Worm (Caenorhabditis elegans) whole organism, L4/young adult: ENCODE measurements around the gene kvs-1.

Source experiments
- W03F9.2 ChIP-seq: fragments of 150-350 bp; optimal IDR thresholded peaks from 2 replicates; lab custom pipeline; 2014; ENCODE audit warnings: missing biosample characterization, missing genetic modification characterization
- dao-5 ChIP-seq: sonication (generic microtip); optimal IDR thresholded peaks from 2 replicates; lab custom pipeline; 2016; ENCODE audit warnings: missing genotype, missing genetic modification characterization, moderate library complexity, missing compliant biosample characterization
- him-1 ChIP-seq: sonication (generic microtip); optimal IDR thresholded peaks from 2 replicates; lab custom pipeline; 2016; ENCODE audit warnings: missing genotype, missing genetic modification reagents, missing genetic modification characterization, missing compliant biosample characterization

Gene kvs-1

DNA sequence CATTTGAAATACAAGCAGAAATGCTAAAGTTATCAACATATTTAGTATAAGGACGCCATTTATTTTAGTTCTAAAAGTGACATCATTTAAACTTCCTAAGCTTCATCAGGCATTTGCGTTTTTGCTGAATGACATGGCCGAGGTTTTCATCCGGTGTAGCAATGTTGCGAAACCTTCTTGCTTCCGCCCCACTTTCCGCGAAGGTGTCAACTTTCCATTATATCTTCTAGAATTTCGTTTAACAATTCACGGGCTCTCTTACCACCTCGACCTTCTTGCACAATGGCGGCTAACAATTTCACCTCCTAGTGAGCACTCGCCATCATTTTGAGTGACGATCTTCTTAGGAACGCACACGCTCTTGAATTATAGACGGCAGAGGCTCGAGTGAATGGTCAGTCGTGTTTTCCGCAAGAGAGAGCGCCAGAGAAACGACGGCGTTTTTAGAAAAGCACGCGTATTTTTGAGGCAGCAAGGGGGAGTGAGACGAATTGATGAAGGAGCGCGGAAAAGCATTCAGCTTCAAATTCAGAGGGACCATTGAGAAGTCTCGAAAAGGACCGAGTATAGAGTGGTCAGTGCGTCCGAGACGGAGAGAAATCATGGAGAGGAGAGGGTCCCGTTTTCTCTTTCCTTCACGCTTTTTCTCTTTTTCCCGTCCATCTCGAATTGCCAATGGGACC is 53.1 kb downstream of the kvs-1 start:
- TF ChIP-seq dao-5 (tag; lab: Kevin White, UChicago): no peak
- TF ChIP-seq him-1 (tag; lab: Kevin White, UChicago): peak; percentile 30

DNA sequence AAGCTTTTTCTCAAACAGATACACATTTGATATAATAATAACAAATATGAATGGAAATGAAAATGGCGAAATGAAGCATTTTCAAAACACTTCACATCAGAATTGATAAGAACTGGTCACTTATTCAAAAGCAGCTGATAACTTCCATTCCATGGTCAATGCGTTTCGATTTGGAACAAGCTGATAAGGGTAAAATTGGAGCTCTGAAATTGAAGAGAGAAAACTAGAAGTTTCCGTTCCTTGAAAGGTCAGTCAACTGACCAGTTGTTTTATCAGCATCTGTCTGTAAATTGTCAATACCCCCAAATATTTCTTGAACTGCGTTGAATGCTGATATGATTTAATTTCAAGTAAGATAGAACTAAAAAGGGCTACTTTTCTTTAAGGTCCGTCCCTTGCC is 54.6 kb downstream of the kvs-1 start:
- TF ChIP-seq dao-5 (tag; lab: Kevin White, UChicago): no peak
- no peak for TF ChIP-seq W03F9.2 (tag; lab: Kevin White, UChicago)
- no peak for TF ChIP-seq him-1 (tag; lab: Kevin White, UChicago)

DNA sequence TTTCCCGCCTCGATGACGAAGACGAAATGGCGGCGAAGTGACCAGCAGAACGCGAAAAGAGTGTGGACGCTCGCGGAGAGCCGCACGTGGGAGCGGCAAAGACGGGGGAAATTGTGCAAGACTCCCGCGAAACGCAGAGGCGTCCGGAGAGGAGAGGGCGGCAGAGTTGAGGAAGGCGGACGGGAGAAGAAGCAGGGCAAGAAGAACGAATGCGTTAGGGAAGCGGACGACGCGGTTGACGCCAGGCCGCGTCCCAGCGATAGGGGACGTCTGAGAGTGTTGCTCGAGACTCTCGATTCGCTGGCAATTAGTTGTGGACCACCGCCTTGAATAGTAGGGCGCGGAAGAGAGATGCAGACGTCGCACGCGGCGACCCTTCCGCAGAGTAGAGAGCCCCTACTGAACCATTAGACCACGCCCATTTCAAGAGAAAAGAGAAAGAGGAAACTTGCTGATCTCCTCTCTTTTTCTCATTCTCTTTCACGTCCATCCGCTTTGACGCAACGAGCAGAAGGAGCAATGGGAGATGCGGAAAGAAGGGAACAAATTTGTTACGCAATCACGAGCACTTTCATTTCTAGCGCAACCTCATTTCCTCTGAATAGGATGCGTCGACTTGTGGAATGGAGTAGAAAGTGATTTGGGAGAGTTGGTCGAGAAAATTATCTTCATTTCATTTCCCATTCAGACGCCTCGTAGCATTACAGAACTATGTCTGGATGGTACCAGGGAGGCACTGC is 55.5 kb downstream of the kvs-1 start:
- TF ChIP-seq dao-5 (tag; lab: Kevin White, UChicago): no peak
- no peak for TF ChIP-seq him-1 (tag; lab: Kevin White, UChicago)
- no peak for TF ChIP-seq W03F9.2 (tag; lab: Kevin White, UChicago)

DNA sequence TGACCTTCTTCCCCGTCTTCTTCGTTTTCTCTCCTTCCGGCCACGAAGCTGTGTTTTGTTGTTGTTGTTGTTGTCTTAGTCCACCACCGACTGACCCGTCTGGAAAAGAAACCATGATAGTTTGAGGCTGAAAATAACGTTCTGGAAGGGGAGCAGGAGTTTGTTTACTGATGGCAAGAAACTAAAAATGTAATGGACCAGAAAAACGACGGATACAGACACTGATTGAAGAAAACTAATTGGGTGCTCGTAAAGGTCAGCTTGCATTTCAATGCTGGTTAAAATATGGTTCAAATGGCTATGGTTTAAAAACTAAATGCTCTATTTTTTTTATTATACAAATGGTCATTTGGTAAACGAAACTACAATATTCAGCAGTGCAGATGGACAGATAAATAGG is 61.6 kb downstream of the kvs-1 start, which contains the start of gene F26A10.2:
F26A10.2 (minus strand) TSS at position 101 of the 400 bp plus-strand sequence.
- TF ChIP-seq W03F9.2 (tag; lab: Kevin White, UChicago): no peak
- TF ChIP-seq dao-5 (tag; lab: Kevin White, UChicago): no peak
- no peak for TF ChIP-seq him-1 (tag; lab: Kevin White, UChicago)

DNA sequence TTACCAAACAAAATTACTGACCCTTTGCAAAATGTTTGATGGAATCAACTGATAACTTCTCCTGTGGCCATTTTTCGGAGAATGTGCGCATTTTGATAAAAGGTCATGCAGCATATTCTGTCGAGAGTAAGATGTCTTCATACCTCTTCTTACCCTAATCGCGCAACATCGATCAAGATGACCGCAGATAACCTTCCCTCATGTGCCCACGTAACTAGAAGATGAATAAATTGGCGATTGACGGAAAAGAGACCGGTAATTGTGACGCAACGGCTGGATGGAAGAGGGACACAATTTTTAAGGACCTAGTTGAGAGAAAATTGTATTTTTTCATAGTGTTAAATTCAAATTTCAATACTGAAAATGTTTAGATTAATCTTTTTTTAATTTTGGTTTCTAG is 66.1 kb downstream of the kvs-1 start:
- no peak for TF ChIP-seq dao-5 (tag; lab: Kevin White, UChicago)
- no peak for TF ChIP-seq W03F9.2 (tag; lab: Kevin White, UChicago)
- no peak for TF ChIP-seq him-1 (tag; lab: Kevin White, UChicago)
